Worm (Caenorhabditis elegans) whole organism, early embryonic: ENCODE results near the gene nsph-3.2.

Source experiments
- ceh-36 ChIP-seq: sonication (generic microtip); optimal IDR thresholded peaks from 2 replicates; lab custom pipeline; 2016; ENCODE audit warnings: missing genetic modification characterization, inconsistent platforms, missing compliant biosample characterization
- flt-1 ChIP-seq: fragments of 200-800 bp; sonication (Bioruptor generic); IDR thresholded peaks from 2 replicates; pipeline ENCODE4 v1.3.6; 2022; ENCODE audit warnings: missing genetic modification characterization, missing compliant biosample characterization
- scrt-1 ChIP-seq: fragments of 200-800 bp; sonication (Bioruptor generic); IDR thresholded peaks from 2 replicates; pipeline ENCODE4 v1.3.6; 2022; ENCODE audit warnings: missing genetic modification characterization, missing compliant biosample characterization

DNA sequence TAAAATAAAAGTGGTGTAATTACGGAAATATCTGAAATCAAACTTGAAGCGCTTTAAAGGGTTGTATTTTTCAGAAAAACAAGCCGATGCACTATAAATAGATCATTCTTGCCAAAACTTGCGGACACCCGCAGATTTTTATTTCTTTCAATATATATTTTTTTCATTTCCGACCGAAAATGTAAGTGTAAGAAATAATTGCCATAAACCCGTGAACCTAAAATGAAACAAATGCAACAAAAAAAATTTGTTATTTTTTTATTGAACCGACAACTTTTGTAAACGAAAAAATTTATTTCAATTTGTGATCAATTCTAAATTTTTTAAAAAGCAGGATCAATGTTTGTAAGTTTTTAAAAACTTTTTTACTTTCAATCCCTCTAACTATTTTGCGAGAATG is 31.9 kb upstream of the nsph-3.2 start, which contains the start of gene W01B6.6:
- TF ChIP-seq scrt-1 (no peak), flt-1 (GFP tag; lab: Robert Waterston, UW) (no peak), ceh-36 (no peak)
